Worm (Caenorhabditis elegans) whole organism, early embryonic: ENCODE results near the gene ZC404.16.

ENCODE experiments used
- B0310.2 ChIP-seq: sonication (generic microtip); optimal IDR thresholded peaks from 2 replicates; lab custom pipeline; 2016; ENCODE audit warnings: mild to moderate bottlenecking, missing genetic modification characterization, missing compliant biosample characterization
- F13C5.2 ChIP-seq: sonication (generic microtip); optimal IDR thresholded peaks from 2 replicates; lab custom pipeline; 2017; ENCODE audit warnings: mild to moderate bottlenecking, missing genetic modification characterization, inconsistent platforms, missing compliant biosample characterization
- ama-1 ChIP-seq: fragments of 150-350 bp; optimal IDR thresholded peaks from 2 replicates; lab custom pipeline; 2014
- ceh-13 ChIP-seq: fragments of 200-800 bp; sonication (Bioruptor generic); optimal IDR thresholded peaks from 2 replicates; lab custom pipeline; 2018; ENCODE audit warnings: mild to moderate bottlenecking, missing genetic modification characterization, missing compliant biosample characterization
- ceh-36 ChIP-seq: sonication (generic microtip); optimal IDR thresholded peaks from 2 replicates; lab custom pipeline; 2016; ENCODE audit warnings: missing genetic modification characterization, inconsistent platforms, missing compliant biosample characterization
- ets-7 ChIP-seq: sonication (generic microtip); optimal IDR thresholded peaks from 2 replicates; lab custom pipeline; 2016; ENCODE audit warnings: missing genotype, missing genetic modification characterization, missing compliant biosample characterization
- flt-1 ChIP-seq: fragments of 200-800 bp; sonication (Bioruptor generic); IDR thresholded peaks from 2 replicates; pipeline ENCODE4 v1.3.6; 2022; ENCODE audit warnings: missing genetic modification characterization, missing compliant biosample characterization
- hmg-4 ChIP-seq: fragments of 200-800 bp; sonication (Bioruptor generic); optimal IDR thresholded peaks from 2 replicates; lab custom pipeline; 2018; ENCODE audit warnings: mild to moderate bottlenecking, missing genetic modification characterization, missing compliant biosample characterization
- hnd-1 ChIP-seq: sonication (generic microtip); optimal IDR thresholded peaks from 2 replicates; lab custom pipeline; 2016; ENCODE audit warnings: missing genetic modification characterization, missing compliant biosample characterization
- pes-1 ChIP-seq: fragments of 200-800 bp; sonication (Bioruptor generic); IDR thresholded peaks from 2 replicates; pipeline ENCODE4 v1.3.6; 2022; ENCODE audit warnings: missing genetic modification reagents, missing genetic modification characterization, missing compliant biosample characterization
- sea-1 ChIP-seq: fragments of 200-800 bp; sonication (Bioruptor generic); conservative IDR thresholded peaks from 2 replicates; pipeline ENCODE4 v1.3.6; 2022; ENCODE audit warnings: missing genetic modification characterization, missing compliant biosample characterization
- tbx-11 ChIP-seq: fragments of 200-800 bp; sonication (Bioruptor generic); IDR thresholded peaks from 2 replicates; pipeline ENCODE4 v1.3.6; 2022; ENCODE audit warnings: missing genetic modification characterization, missing compliant biosample characterization
- tbx-37 ChIP-seq: fragments of 200-800 bp; sonication (Bioruptor generic); conservative IDR thresholded peaks from 2 replicates; pipeline ENCODE4 v1.3.6; 2022; ENCODE audit warnings: missing genetic modification reagents, missing genetic modification characterization, missing compliant biosample characterization

DNA sequence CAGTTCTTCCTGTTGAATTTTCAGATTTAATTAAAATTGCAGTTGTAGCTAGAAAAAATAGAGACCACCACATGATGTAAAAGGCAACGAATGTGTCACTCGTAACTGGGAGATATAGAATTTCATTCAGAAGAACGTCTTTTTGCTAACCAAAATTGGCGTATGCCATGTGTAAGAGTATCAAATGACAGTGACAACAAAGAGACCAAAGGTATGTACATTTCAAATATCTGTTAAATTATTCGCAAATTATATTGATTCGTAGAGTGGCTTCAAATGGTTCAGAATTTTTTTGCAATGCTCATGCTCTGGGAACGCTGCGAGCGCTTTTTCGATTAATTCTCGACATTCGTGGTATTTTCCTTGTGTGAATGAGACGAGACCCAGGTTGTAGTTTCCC lies 11.3 kb downstream of the ZC404.16 start, which contains the start of gene T25F10.4:
- TF ChIP-seq ama-1 (no peak), sea-1 (no peak), pes-1 (GFP tag; lab: Robert Waterston, UW) (no peak), hnd-1 (tag; lab: Kevin White, UChicago) (no peak), ceh-13 (GFP tag; lab: Kevin White, UChicago) (no peak), ceh-36 (no peak), F13C5.2 (no peak), B0310.2 (tag; lab: Kevin White, UChicago) (no peak), hmg-4 (GFP tag; lab: Kevin White, UChicago) (no peak), flt-1 (GFP tag; lab: Robert Waterston, UW) (no peak), tbx-11 (GFP tag; lab: Robert Waterston, UW) (no peak), tbx-37 (no peak), ets-7 (tag; lab: Kevin White, UChicago) (no peak)
